Fruit fly (Drosophila melanogaster) whole organism, larva: ENCODE results near the gene Pex3.

Experiments used
- noc ChIP-seq: fragments of 200-800 bp; sonication (Bioruptor generic); optimal IDR thresholded peaks from 3 replicates; lab custom pipeline; 2019; ENCODE audit warnings: missing biosample characterization, mild to moderate bottlenecking, missing genetic modification characterization, moderate library complexity

Pex3 gene

dm6 chr3L:15176641-15177215 lies 32.6 kb downstream of the Pex3 start:
- no peak for TF ChIP-seq noc

DNA sequence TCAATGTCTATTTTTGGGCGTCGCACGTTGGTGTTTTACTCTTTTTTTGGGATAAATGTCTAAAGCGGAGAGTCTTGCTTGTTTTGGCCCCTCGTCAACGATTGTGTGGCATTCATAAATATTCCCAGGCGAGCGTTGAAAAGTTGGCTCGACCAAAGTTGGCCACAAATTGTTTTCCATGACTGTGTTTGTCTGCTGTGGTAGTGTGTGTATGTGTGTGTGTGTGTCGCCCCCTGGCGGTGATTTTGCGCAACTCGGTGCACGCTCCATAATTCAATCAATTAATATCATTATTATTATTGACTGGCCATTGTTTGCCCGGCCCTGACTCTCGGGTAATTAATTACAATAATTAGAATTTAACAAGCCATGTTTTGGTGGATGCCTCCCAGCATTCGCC lies 34.5 kb downstream of the Pex3 start:
- TF ChIP-seq noc, result no peak

- no peak for TF ChIP-seq noc
These were observed 36.7 kb downstream of the Pex3 start for dm6 chr3L:15180816-15181215.

DNA sequence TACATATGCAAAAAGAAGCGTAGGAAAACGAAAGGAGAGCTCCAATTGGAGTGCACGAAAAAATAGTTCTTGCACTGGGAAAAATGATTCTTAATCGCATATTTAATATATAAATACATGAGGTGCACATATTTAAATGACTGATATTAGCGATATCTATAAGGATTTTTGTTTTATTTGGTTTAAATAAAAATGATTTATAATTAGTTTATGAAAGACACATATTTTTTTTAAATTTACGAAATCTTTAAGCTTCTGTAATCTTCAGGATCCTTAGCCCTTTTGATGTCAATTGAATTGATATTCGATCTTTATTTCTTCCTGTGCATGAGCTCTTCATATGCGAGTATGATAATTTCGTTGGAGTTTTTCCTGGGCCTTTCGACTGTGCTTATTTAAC lies 43.6 kb downstream of the Pex3 start:
- no peak for TF ChIP-seq noc

DNA sequence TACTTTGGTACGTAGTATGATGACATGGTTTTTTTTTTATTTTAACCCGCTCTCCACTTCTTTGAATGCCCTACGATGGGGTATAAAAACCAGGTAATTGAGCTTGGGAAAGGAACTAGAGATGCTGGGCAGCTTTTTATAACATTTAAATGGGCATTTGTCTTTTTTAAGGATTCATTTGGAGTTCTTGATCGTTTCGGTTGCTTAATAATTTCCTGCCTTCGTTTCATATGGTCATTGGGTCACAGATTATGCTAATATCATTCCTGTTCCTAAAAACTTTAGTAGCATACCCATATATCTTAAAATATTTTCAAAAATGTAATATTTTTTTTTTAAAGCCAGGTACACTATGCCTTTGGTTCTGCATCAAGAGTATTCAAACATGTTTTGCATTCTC lies 44.6 kb downstream of the Pex3 start:
- no peak for TF ChIP-seq noc

DNA sequence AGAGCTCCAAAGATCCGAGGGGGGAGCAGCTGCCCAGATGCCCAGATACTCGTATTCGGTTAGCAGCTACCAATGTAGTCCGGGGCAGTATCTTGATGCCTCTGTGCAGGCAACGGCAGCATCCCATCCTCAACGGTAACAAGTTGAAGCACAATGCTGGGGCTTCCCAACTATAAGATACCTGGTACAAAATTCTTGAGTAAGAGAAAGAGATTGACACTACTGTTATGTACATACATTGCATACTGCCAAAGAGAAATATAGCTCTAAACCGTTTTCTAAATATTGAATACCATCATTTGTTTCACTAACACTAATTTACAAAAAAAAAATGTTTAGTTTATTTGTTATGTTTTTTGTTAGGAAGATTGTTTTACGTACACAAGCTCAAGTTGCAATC lies 45.6 kb downstream of the Pex3 start:
- no peak for TF ChIP-seq noc

DNA sequence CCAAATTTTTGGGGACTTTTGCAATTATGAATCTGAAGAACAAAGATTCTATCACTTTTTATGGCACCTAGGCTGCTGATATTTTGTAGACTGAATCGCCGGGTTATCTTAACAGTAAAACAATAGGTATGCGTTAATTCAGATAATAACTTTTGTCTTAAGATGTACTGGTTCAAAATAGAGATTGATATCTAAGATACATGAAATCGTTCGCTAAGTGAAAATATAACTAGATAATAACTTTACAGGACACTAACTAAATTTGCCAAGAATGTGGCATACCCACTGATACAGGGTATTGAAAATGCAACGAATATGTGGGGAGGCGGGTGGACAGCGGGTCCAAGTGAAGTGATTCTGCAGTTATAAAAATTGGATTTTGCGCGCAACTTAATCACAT lies 48.0 kb downstream of the Pex3 start:
- TF ChIP-seq noc, result no peak

DNA sequence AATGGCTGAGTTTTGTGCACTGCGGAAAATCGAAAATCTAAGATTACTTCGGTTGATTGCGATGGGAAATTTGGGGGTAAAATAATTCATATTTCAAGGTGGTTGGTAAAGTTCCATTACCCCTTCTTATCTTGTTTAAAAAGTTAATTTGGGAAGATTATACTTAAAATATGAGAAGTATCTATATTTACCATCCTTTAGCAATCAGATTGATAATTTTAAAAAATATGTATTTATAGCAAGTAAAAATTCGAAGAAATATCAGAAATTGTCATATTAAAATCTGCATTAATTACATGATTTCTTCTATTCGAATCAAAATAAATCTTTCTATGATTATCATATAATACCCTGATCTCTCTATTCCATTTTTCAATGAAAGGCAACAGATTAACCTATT lies 51.4 kb downstream of the Pex3 start:
- no peak for TF ChIP-seq noc
